Worm (Caenorhabditis elegans) whole organism, dauer: ENCODE data around the gene M110.3.

Experiments
- unc-62 ChIP-seq: sonication (generic microtip); optimal IDR thresholded peaks from 2 replicates; lab custom pipeline; 2017; ENCODE audit warnings: missing biosample characterization, missing genetic modification reagents, missing genetic modification characterization

Gene M110.3

DNA sequence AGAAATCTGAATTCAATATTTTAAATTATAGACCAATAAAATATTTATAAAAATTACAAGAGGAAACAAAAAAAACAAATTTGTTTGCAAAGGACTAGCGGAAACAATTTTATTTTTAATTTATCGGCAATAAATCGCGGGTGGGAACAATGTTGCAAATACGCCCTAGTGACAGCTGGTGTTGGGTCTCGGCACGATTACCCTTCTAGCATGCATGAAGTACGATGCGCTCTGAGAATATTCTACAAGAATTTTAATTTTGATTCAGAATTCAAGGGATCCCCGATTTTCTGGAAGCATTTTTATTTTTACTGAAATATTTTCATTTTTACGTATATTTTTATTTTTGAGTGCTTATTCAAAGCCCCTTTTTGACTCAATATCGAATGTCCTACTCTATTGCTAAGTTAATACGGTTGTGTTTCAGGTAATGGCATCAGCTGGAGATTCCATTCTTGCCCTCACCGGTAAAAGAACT, 31.4 kb downstream of the M110.3 start, which contains the start of the genes mig-5 and cct-1:
mig-5 (minus strand) TSS at position 8 of the 478 bp plus-strand sequence.
cct-1 (plus strand) TSS at position 428 of the 478 bp plus-strand sequence.
- TF ChIP-seq unc-62 (GFP tag; lab: Kevin White, UChicago): no peak

DNA sequence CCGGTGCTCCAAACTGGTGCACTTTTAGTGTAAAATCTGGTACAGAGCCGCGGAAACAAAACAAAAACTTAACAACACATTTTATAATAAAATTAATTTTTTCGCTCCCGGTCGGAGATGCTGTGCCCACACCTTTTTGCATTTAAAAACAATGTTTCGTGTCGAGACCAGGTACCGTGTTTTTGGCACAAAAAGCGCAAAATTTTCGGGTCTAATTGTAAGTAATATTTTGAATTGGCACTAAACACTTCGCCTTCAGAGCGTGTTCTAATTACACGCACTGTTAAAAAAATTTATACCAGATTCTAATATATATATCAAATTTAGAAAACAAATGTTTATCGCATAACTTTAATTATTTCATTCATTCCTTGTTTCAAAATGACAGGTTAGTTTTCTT, 35.0 kb downstream of the M110.3 start, which contains the start of gene dylt-3:
dylt-3 (plus strand) TSS at position 301 of the 400 bp plus-strand sequence.
- no peak for TF ChIP-seq unc-62 (GFP tag; lab: Kevin White, UChicago)

DNA sequence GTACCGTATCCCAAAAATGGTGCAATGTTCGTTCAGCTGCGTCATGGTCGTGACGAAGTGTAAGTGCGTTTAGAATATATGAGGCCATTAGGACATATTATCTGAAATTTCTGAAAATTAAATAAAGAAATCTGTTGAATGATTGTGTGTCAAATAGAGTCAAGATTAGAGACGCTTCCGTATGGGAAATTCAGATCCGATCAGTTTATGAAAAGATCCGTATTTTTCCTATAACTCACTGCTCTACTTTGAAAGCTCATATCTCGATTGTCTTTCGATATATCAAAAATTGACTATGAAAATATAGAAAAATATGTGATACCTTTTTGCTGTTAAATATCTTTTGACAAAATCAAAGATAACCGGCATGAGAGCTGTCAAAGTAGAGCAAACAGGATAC, 36.1 kb downstream of the M110.3 start, which contains the start of gene T05C12.4:
T05C12.4 (minus strand) TSS at position 101 of the 400 bp plus-strand sequence.
- no peak for TF ChIP-seq unc-62 (GFP tag; lab: Kevin White, UChicago)

DNA sequence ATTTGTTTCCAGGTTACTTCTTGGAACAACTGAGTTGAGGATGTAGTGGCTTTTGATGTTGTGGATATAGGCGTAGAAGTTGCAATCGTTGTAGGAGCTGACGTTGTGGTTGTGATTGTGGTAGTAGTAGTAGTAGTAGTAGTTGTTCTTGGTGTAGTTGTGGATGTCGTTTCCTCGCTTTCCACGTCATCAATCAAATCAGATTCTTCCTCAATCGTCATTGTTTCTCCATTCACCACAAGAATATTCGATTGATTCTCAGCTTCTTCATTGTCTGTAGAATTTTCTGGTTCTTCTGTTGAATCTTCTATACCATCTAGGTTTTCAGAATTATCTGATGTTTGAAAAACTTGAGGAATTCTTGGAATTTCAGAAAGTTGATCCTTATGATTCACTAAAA, 37.8 kb downstream of the M110.3 start:
- TF ChIP-seq unc-62 (GFP tag; lab: Kevin White, UChicago): no peak

DNA sequence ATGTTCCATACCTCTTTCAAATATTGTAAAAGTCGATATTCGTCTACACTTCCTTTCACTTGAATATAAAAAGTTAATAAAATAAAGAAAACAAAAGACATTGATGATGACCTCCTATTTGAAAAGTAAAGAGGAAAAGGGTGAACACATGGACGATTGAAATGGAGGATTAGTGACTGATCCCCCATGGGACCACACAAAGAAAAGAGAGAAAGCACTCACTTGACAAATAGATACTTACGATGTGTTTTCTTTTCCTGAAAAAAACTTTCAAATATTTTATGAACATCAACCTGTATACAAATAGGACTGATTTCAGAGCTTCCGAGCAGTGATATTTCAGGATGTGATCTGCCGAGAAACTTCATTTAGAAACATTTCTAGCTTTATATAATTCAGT, 39.3 kb downstream of the M110.3 start, which contains the start of gene acr-14:
acr-14 (minus strand) TSS at position 101 of the 400 bp plus-strand sequence.
- no peak for TF ChIP-seq unc-62 (GFP tag; lab: Kevin White, UChicago)

DNA sequence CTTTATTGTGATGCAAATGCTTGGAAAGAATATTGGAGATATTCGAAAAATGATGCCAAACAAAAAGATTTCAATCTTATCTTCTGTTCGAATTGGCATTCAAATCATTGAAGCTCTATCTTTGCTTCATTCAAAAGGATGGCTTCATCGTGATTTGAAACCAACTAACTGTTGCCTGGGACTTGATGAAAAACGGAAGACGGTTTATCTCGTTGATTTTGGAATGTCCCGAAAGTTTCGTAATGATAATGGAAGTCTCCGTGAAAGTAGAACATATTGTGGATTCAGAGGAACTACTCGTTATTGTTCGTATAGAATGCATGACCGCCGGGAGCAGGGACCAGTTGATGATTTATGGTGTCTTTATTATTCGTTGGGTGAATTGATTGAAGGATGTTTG, 42.3 kb downstream of the M110.3 start:
- TF ChIP-seq unc-62 (GFP tag; lab: Kevin White, UChicago): no peak

DNA sequence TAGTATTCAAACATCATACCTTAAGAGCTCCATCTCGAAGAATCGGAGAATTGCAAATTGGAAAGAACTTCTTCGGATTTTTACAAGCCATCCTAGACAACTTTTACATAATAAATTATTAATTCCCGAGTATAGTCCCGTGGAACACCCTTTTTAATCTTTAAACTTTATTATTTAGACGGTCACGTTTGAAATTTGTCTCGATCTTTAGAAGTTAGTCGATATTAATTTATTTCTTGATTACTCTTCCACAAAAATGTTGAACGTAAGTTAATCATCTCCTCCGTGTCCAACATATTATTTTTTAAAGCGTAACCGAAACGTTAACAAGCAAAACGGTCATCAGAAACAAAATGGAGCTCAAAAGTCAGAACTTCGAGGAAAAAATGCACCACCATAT, 43.0 kb downstream of the M110.3 start, which contains the start of the genes decr-1.3 and T05C12.1:
decr-1.3 (minus strand) TSS at position 101 of the 400 bp plus-strand sequence.
T05C12.1 (plus strand) TSS at position 232 of the 400 bp plus-strand sequence.
- TF ChIP-seq unc-62 (GFP tag; lab: Kevin White, UChicago): no peak

DNA sequence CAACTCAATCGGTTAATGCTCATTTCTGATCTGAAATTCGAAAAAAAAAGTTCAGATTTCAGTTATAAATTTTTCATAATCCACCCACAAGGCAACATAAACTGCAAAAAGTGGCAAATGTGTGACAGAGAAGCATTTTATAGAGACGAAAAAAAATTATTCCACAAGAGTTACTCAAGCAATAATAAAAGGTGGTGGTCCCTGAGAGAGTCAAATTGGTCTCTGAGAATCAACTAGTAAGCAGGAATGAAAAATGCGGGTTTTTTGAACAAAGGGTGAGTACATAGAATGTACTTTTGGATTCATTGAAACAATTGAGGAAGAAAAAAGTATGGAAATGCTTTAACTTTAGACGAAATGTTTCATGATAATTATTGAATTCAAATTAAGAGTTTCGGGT, 46.0 kb downstream of the M110.3 start, which contains the start of gene T05C12.11:
T05C12.11 (minus strand) TSS at position 101 of the 400 bp plus-strand sequence.
- no peak for TF ChIP-seq unc-62 (GFP tag; lab: Kevin White, UChicago)

DNA sequence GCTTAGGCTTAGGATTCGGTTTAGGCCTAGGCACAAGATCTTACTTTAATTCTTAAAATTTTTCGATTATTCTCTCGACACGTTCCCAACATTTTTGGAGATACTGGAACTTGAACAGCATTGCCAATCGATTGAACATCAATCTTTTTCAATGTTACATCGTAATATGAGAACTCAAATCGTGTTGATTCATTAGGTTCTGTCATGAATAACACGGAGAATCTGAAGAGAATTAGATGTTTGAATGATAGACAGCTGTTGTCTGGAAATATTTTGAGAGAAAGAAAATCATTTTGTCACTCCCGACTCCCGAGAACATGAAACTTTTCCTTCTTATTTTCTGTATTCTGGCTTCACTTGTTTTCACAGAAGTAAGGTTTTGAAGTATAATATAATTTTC, 47.1 kb downstream of the M110.3 start, which contains the start of gene T05C12.15:
T05C12.15 (plus strand) TSS at position 301 of the 400 bp plus-strand sequence.
- TF ChIP-seq unc-62 (GFP tag; lab: Kevin White, UChicago): no peak
